Comparison of ENCODE assay signal across 1 fruit fly cellular context in genomic region chr2L:12353926-12354325, dm6.
A peak's percentile ranks its signal among the peaks of the same experiment; 100 is the strongest.
TF ChIP-seq lines count a peak whose summit lies in the region.

No protein-coding gene starts in this region.

TF ChIP-seq in whole organism, embryonic, 481 proteins besides CTCF, POLR2A, EP300 and RAD21 (continued from another document):
- TF ChIP-seq Hand (GFP tag; optimal IDR thresholded peaks at IDR 0.05; lab: Kevin White, UChicago) (no peak), dm (GFP tag; optimal IDR thresholded peaks at IDR 0.05; lab: Kevin White, UChicago) (no peak), prd (optimal IDR thresholded peaks at IDR 0.05; lab: Kevin White, UChicago) (no peak), prd (GFP tag; IDR thresholded peaks at IDR 0.05; lab: Robert Waterston, UW) (0 out of 3 replicates have a peak, but pooled peaks have one; percentile 16), twi (tag; optimal IDR thresholded peaks at IDR 0.05; lab: Kevin White, UChicago) (peak; percentile 23), B-H1 (GFP tag; IDR thresholded peaks at IDR 0.05; lab: Robert Waterston, UW) (no peak), CG30431 (GFP tag; optimal IDR thresholded peaks at IDR 0.05; lab: Kevin White, UChicago) (no peak), vnd (GFP tag; IDR thresholded peaks at IDR 0.05; lab: Robert Waterston, UW; ENCODE audit: partially characterized antibody) (no peak), CG12104 (GFP tag; optimal IDR thresholded peaks at IDR 0.05; lab: Kevin White, UChicago) (no peak), CG17568 (GFP tag; optimal IDR thresholded peaks at IDR 0.05; lab: Kevin White, UChicago) (no peak), Deaf1 (tag; optimal IDR thresholded peaks at IDR 0.05; lab: Kevin White, UChicago) (no peak), Meics (GFP tag; optimal IDR thresholded peaks at IDR 0.05; lab: Kevin White, UChicago) (peak; percentile 38), wor (GFP tag; IDR thresholded peaks at IDR 0.05; lab: Robert Waterston, UW) (no peak), CG13894 (tag; optimal IDR thresholded peaks at IDR 0.05; lab: Kevin White, UChicago) (no peak), usp (GFP tag; optimal IDR thresholded peaks at IDR 0.05; lab: Kevin White, UChicago) (no peak), jing (GFP tag; optimal IDR thresholded peaks at IDR 0.05; lab: Kevin White, UChicago) (no peak), psq (GFP tag; optimal IDR thresholded peaks at IDR 0.05; lab: Kevin White, UChicago) (no peak), scrt (GFP tag; optimal IDR thresholded peaks at IDR 0.05; lab: Kevin White, UChicago) (peak; percentile 7), Hmr (GFP tag; optimal IDR thresholded peaks at IDR 0.05; lab: Kevin White, UChicago) (peak; percentile 18), corto (GFP tag; optimal IDR thresholded peaks at IDR 0.05; lab: Kevin White, UChicago) (no peak), Nf-YA (GFP tag; IDR thresholded peaks at IDR 0.05; lab: Robert Waterston, UW) (peak; percentile 9; the same call in 1 of the 2 replicates), sc (optimal IDR thresholded peaks at IDR 0.05; lab: Kevin White, UChicago) (no peak), sc (GFP tag; optimal IDR thresholded peaks at IDR 0.05; lab: Kevin White, UChicago) (peak; percentile 6), zen2 (GFP tag; IDR thresholded peaks at IDR 0.05; lab: Robert Waterston, UW; ENCODE audit: partially characterized antibody) (no peak), tna (GFP tag; IDR thresholded peaks at IDR 0.05; lab: Robert Waterston, UW; ENCODE audit: partially characterized antibody) (no peak), CG10462 (GFP tag; optimal IDR thresholded peaks at IDR 0.05; lab: Kevin White, UChicago) (no peak), Doc2 (GFP tag; IDR thresholded peaks at IDR 0.05; lab: Robert Waterston, UW) (no peak), esg (GFP tag; conservative IDR thresholded peaks at IDR 0.05; lab: Robert Waterston, UW) (no peak), CG10267 (tag; optimal IDR thresholded peaks at IDR 0.05; lab: Kevin White, UChicago) (no peak), CG18764 (GFP tag; optimal IDR thresholded peaks at IDR 0.05; lab: Kevin White, UChicago) (no peak), CG13296 (GFP tag; optimal IDR thresholded peaks at IDR 0.05; lab: Kevin White, UChicago) (no peak), gt (GFP tag; IDR thresholded peaks at IDR 0.05; lab: Robert Waterston, UW) (no peak), Lhr (GFP tag; optimal IDR thresholded peaks at IDR 0.05; lab: Kevin White, UChicago) (no peak), seq (GFP tag; IDR thresholded peaks at IDR 0.05; lab: Robert Waterston, UW) (no peak), Bteb2 (GFP tag; optimal IDR thresholded peaks at IDR 0.05; lab: Kevin White, UChicago) (no peak), ash1 (GFP tag; optimal IDR thresholded peaks at IDR 0.05; lab: Kevin White, UChicago) (no peak), CG4707 (GFP tag; optimal IDR thresholded peaks at IDR 0.05; lab: Kevin White, UChicago) (no peak), emc (GFP tag; optimal IDR thresholded peaks at IDR 0.05; lab: Kevin White, UChicago) (no peak), unpg (GFP tag; optimal IDR thresholded peaks at IDR 0.05; lab: Kevin White, UChicago) (peak; percentile 14), CG13424 (tag; optimal IDR thresholded peaks at IDR 0.05; lab: Kevin White, UChicago) (peak; percentile 15), CG7357 (GFP tag; IDR thresholded peaks at IDR 0.05; lab: Robert Waterston, UW) (no peak), trh (GFP tag; optimal IDR thresholded peaks at IDR 0.05; lab: Kevin White, UChicago) (no peak), fd96Cb (tag; optimal IDR thresholded peaks at IDR 0.05; lab: Kevin White, UChicago) (no peak), CG8944 (GFP tag; optimal IDR thresholded peaks at IDR 0.05; lab: Kevin White, UChicago) (no peak), gem (tag; optimal IDR thresholded peaks at IDR 0.05; lab: Kevin White, UChicago) (peak; percentile 59), Fer1 (GFP tag; optimal IDR thresholded peaks at IDR 0.05; lab: Kevin White, UChicago) (peak; percentile 25), Mes4 (GFP tag; optimal IDR thresholded peaks at IDR 0.05; lab: Kevin White, UChicago) (no peak), CG30403 (GFP tag; optimal IDR thresholded peaks at IDR 0.05; lab: Kevin White, UChicago) (no peak), hb (GFP tag; IDR thresholded peaks at IDR 0.05; lab: Robert Waterston, UW; ENCODE audit: partially characterized antibody) (no peak), br (optimal IDR thresholded peaks at IDR 0.05; lab: Kevin White, UChicago) (no peak), CG8290 (GFP tag; optimal IDR thresholded peaks at IDR 0.05; lab: Kevin White, UChicago) (no peak), CG8290 (tag; optimal IDR thresholded peaks at IDR 0.05; lab: Kevin White, UChicago) (no peak), vfl (GFP tag; optimal IDR thresholded peaks at IDR 0.05; lab: Kevin White, UChicago) (no peak), C15 (GFP tag; IDR thresholded peaks at IDR 0.05; lab: Robert Waterston, UW) (no peak), Ada2b (GFP tag; IDR thresholded peaks at IDR 0.05; lab: Robert Waterston, UW) (peak; percentile 33; the same call in 1 of the 2 replicates), CG10543 (GFP tag; optimal IDR thresholded peaks at IDR 0.05; lab: Kevin White, UChicago) (no peak), CG12391 (tag; optimal IDR thresholded peaks at IDR 0.05; lab: Kevin White, UChicago) (peak; percentile 16), chinmo (GFP tag; IDR thresholded peaks at IDR 0.05; lab: Robert Waterston, UW; ENCODE audit: partially characterized antibody) (no peak), CG18476 (GFP tag; optimal IDR thresholded peaks at IDR 0.05; lab: Kevin White, UChicago) (no peak), CG8478 (optimal IDR thresholded peaks at IDR 0.05; lab: Kevin White, UChicago) (no peak), nom (GFP tag; optimal IDR thresholded peaks at IDR 0.05; lab: Kevin White, UChicago) (no peak), wek (GFP tag; optimal IDR thresholded peaks at IDR 0.05; lab: Kevin White, UChicago) (no peak), grau (tag; optimal IDR thresholded peaks at IDR 0.05; lab: Kevin White, UChicago) (peak; percentile 23), Doc3 (GFP tag; IDR thresholded peaks at IDR 0.05; lab: Robert Waterston, UW; ENCODE audit: partially characterized antibody) (no peak), E2f1 (GFP tag; IDR thresholded peaks at IDR 0.05; lab: Robert Waterston, UW) (no peak), Ssrp (tag; optimal IDR thresholded peaks at IDR 0.05; lab: Kevin White, UChicago) (no peak), Drgx (GFP tag; IDR thresholded peaks at IDR 0.05; lab: Robert Waterston, UW) (no peak), CG6654 (GFP tag; optimal IDR thresholded peaks at IDR 0.05; lab: Kevin White, UChicago) (no peak), pnt (GFP tag; optimal IDR thresholded peaks at IDR 0.05; lab: Kevin White, UChicago) (no peak), ERR (GFP tag; optimal IDR thresholded peaks at IDR 0.05; lab: Kevin White, UChicago) (no peak), Bgb (GFP tag; IDR thresholded peaks at IDR 0.05; lab: Robert Waterston, UW; ENCODE audit: partially characterized antibody) (no peak), CG6689 (GFP tag; IDR thresholded peaks at IDR 0.05; lab: Robert Waterston, UW) (peak; percentile 29; the same call in 1 of the 2 replicates), sr (GFP tag; IDR thresholded peaks at IDR 0.05; lab: Robert Waterston, UW) (no peak), CG5180 (GFP tag; optimal IDR thresholded peaks at IDR 0.05; lab: Kevin White, UChicago) (no peak), pfk (GFP tag; optimal IDR thresholded peaks at IDR 0.05; lab: Kevin White, UChicago) (no peak), cg (GFP tag; optimal IDR thresholded peaks at IDR 0.05; lab: Kevin White, UChicago) (no peak), Poxn (GFP tag; IDR thresholded peaks at IDR 0.05; lab: Robert Waterston, UW) (no peak), CG3847 (GFP tag; IDR thresholded peaks at IDR 0.05; lab: Robert Waterston, UW) (peak; percentile 12; the same call in 1 of the 2 replicates), PHDP (tag; optimal IDR thresholded peaks at IDR 0.05; lab: Kevin White, UChicago) (peak; percentile 23), ind (GFP tag; optimal IDR thresholded peaks at IDR 0.05; lab: Kevin White, UChicago) (peak; percentile 5), Sry-β (GFP tag; optimal IDR thresholded peaks at IDR 0.05; lab: Kevin White, UChicago) (no peak), CG10209 (GFP tag; optimal IDR thresholded peaks at IDR 0.05; lab: Kevin White, UChicago) (peak; percentile 26), row (GFP tag; IDR thresholded peaks at IDR 0.05; lab: Robert Waterston, UW) (peak; percentile 35; the same call in 1 of the 3 replicates), insv (GFP tag; optimal IDR thresholded peaks at IDR 0.05; lab: Kevin White, UChicago) (no peak), CG17912 (GFP tag; optimal IDR thresholded peaks at IDR 0.05; lab: Kevin White, UChicago) (no peak), CG9609 (GFP tag; optimal IDR thresholded peaks at IDR 0.05; lab: Kevin White, UChicago) (no peak), CG10274 (GFP tag; optimal IDR thresholded peaks at IDR 0.05; lab: Kevin White, UChicago) (no peak), CG18599 (GFP tag; optimal IDR thresholded peaks at IDR 0.05; lab: Kevin White, UChicago) (peak; percentile 57), dan (GFP tag; IDR thresholded peaks at IDR 0.05; lab: Robert Waterston, UW) (no peak), BEAF-32 (GFP tag; optimal IDR thresholded peaks at IDR 0.05; lab: Kevin White, UChicago) (no peak), CG7556 (GFP tag; optimal IDR thresholded peaks at IDR 0.05; lab: Kevin White, UChicago) (peak; percentile 40), CG14014 (GFP tag; IDR thresholded peaks at IDR 0.05; lab: Robert Waterston, UW) (0 out of 2 replicates have a peak, but pooled peaks have one; percentile 11), CG8388 (GFP tag; optimal IDR thresholded peaks at IDR 0.05; lab: Kevin White, UChicago) (peak; percentile 28), CG4854 (GFP tag; optimal IDR thresholded peaks at IDR 0.05; lab: Kevin White, UChicago) (no peak), en (GFP tag; optimal IDR thresholded peaks at IDR 0.05; lab: Kevin White, UChicago) (no peak), CG14965 (GFP tag; optimal IDR thresholded peaks at IDR 0.05; lab: Kevin White, UChicago; ENCODE audit: borderline replicate concordance) (no peak), CG11695 (GFP tag; IDR thresholded peaks at IDR 0.05; lab: Robert Waterston, UW) (no peak), nmo (GFP tag; optimal IDR thresholded peaks at IDR 0.05; lab: Kevin White, UChicago) (no peak), Taf1 (GFP tag; IDR thresholded peaks at IDR 0.05; lab: Robert Waterston, UW) (no peak), CG10979 (tag; optimal IDR thresholded peaks at IDR 0.05; lab: Kevin White, UChicago) (no peak), Ptx1 (GFP tag; IDR thresholded peaks at IDR 0.05; lab: Robert Waterston, UW) (0 out of 2 replicates have a peak, but pooled peaks have one; percentile 14), Awh (GFP tag; IDR thresholded peaks at IDR 0.05; lab: Robert Waterston, UW) (no peak), ftz-f1 (GFP tag; optimal IDR thresholded peaks at IDR 0.05; lab: Kevin White, UChicago) (no peak), ems (GFP tag; optimal IDR thresholded peaks at IDR 0.05; lab: Kevin White, UChicago) (no peak), crol (GFP tag; IDR thresholded peaks at IDR 0.05; lab: Robert Waterston, UW) (no peak), CG15514 (GFP tag; optimal IDR thresholded peaks at IDR 0.05; lab: Kevin White, UChicago) (peak; percentile 8), CG2678 (tag; optimal IDR thresholded peaks at IDR 0.05; lab: Kevin White, UChicago) (peak; percentile 45), mld (GFP tag; IDR thresholded peaks at IDR 0.05; lab: Robert Waterston, UW; ENCODE audit: partially characterized antibody) (no peak), maf-S (GFP tag; optimal IDR thresholded peaks at IDR 0.05; lab: Kevin White, UChicago) (no peak), NfI (GFP tag; optimal IDR thresholded peaks at IDR 0.05; lab: Kevin White, UChicago) (no peak), lilli (GFP tag; optimal IDR thresholded peaks at IDR 0.05; lab: Kevin White, UChicago) (peak; percentile 14), NC2β (GFP tag; optimal IDR thresholded peaks at IDR 0.05; lab: Kevin White, UChicago) (no peak), rib (GFP tag; IDR thresholded peaks at IDR 0.05; lab: Robert Waterston, UW) (no peak), CG7839 (tag; optimal IDR thresholded peaks at IDR 0.05; lab: Kevin White, UChicago) (peak; percentile 41), CG10321 (GFP tag; IDR thresholded peaks at IDR 0.05; lab: Robert Waterston, UW) (no peak), CG15479 (GFP tag; optimal IDR thresholded peaks at IDR 0.05; lab: Kevin White, UChicago) (peak; percentile 11), pum (GFP tag; optimal IDR thresholded peaks at IDR 0.05; lab: Kevin White, UChicago) (no peak), sens (GFP tag; lab: Kevin White, UChicago) (peak; percentile 62), amos (GFP tag; IDR thresholded peaks at IDR 0.05; lab: Robert Waterston, UW; ENCODE audit: partially characterized antibody) (no peak), CG14710 (tag; optimal IDR thresholded peaks at IDR 0.05; lab: Kevin White, UChicago) (no peak), CG10654 (GFP tag; optimal IDR thresholded peaks at IDR 0.05; lab: Kevin White, UChicago) (no peak), CG2712 (tag; optimal IDR thresholded peaks at IDR 0.05; lab: Kevin White, UChicago) (no peak), CG18619 (GFP tag; optimal IDR thresholded peaks at IDR 0.05; lab: Kevin White, UChicago) (no peak), HmgD (GFP tag; optimal IDR thresholded peaks at IDR 0.05; lab: Kevin White, UChicago) (no peak), abd-A (tag; optimal IDR thresholded peaks at IDR 0.05; lab: Kevin White, UChicago) (no peak), CG11504 (tag; optimal IDR thresholded peaks at IDR 0.05; lab: Kevin White, UChicago) (peak; percentile 51), fd102C (GFP tag; optimal IDR thresholded peaks at IDR 0.05; lab: Kevin White, UChicago) (no peak), CG1832 (GFP tag; optimal IDR thresholded peaks at IDR 0.05; lab: Kevin White, UChicago) (no peak), pita (GFP tag; optimal IDR thresholded peaks at IDR 0.05; lab: Kevin White, UChicago) (no peak), tgo (GFP tag; IDR thresholded peaks at IDR 0.05; lab: Robert Waterston, UW) (peak; percentile 15; the same call in 1 of the 3 replicates), CG3838 (GFP tag; optimal IDR thresholded peaks at IDR 0.05; lab: Kevin White, UChicago) (no peak), CG42726 (GFP tag; IDR thresholded peaks at IDR 0.05; lab: Robert Waterston, UW; ENCODE audit: partially characterized antibody) (no peak), CG14050 (GFP tag; IDR thresholded peaks at IDR 0.05; lab: Robert Waterston, UW) (no peak), ham (GFP tag; IDR thresholded peaks at IDR 0.05; lab: Robert Waterston, UW) (no peak)
